Fruit fly (Drosophila melanogaster) whole organism, adult: ENCODE measurements around the gene CG10943.

Experiments used
- CG11617 ChIP-seq: fragments of 200-800 bp; sonication (Bioruptor generic); optimal IDR thresholded peaks from 2 replicates; lab custom pipeline; 2017; ENCODE audit warnings: mild to moderate bottlenecking, missing biosample characterization, missing genetic modification reagents, missing genetic modification characterization
- CG12768 ChIP-seq: fragments of 200-800 bp; sonication (Bioruptor generic); optimal IDR thresholded peaks from 2 replicates; lab custom pipeline; 2017; ENCODE audit warnings: missing biosample characterization, missing genetic modification characterization, mild to moderate bottlenecking, moderate library complexity, missing genetic modification reagents
- CG14711 ChIP-seq: fragments of 200-800 bp; sonication (Bioruptor generic); optimal IDR thresholded peaks from 2 replicates; lab custom pipeline; 2018; ENCODE audit warnings: missing biosample characterization, mild to moderate bottlenecking, missing genetic modification characterization, moderate library complexity
- CG1620 ChIP-seq: fragments of 200-800 bp; sonication (Bioruptor generic); optimal IDR thresholded peaks from 2 replicates; lab custom pipeline; 2016; ENCODE audit warnings: missing biosample characterization, missing genetic modification characterization
- CG33017 ChIP-seq: fragments of 200-800 bp; sonication (Bioruptor generic); optimal IDR thresholded peaks from 2 replicates; lab custom pipeline; 2018; ENCODE audit warnings: missing biosample characterization, mild to moderate bottlenecking, missing genetic modification characterization, moderate library complexity
- CG5204 ChIP-seq: fragments of 200-800 bp; sonication (Bioruptor generic); optimal IDR thresholded peaks from 2 replicates; lab custom pipeline; 2016; ENCODE audit warnings: missing biosample characterization, missing genetic modification characterization
- CG7045 ChIP-seq: fragments of 200-800 bp; sonication (Bioruptor generic); optimal IDR thresholded peaks from 2 replicates; lab custom pipeline; 2017; ENCODE audit warnings: missing biosample characterization, mild to moderate bottlenecking, missing genetic modification characterization
- CG7101 ChIP-seq: fragments of 200-800 bp; sonication (Bioruptor generic); optimal IDR thresholded peaks from 2 replicates; lab custom pipeline; 2018; ENCODE audit warnings: missing biosample characterization, mild to moderate bottlenecking, missing genetic modification characterization, moderate library complexity
- Clk ChIP-seq: fragments of 200-800 bp; sonication (Bioruptor generic); optimal IDR thresholded peaks from 2 replicates; lab custom pipeline; 2017; ENCODE audit warnings: missing biosample characterization, missing genetic modification characterization
- Crg-1 ChIP-seq: fragments of 200-800 bp; sonication (Bioruptor generic); optimal IDR thresholded peaks from 2 replicates; lab custom pipeline; 2016; ENCODE audit warnings: missing biosample characterization, missing genetic modification characterization
- Hr96 ChIP-seq: fragments of 200-800 bp; sonication (Bioruptor generic); optimal IDR thresholded peaks from 2 replicates; lab custom pipeline; 2016; ENCODE audit warnings: missing biosample characterization, missing genetic modification characterization
- Mnt ChIP-seq: fragments of 200-800 bp; sonication (Bioruptor generic); optimal IDR thresholded peaks from 2 replicates; lab custom pipeline; 2016; ENCODE audit warnings: missing biosample characterization, mild to moderate bottlenecking, missing genetic modification characterization
- bab1 ChIP-seq: fragments of 200-800 bp; sonication (Bioruptor generic); optimal IDR thresholded peaks from 3 replicates; lab custom pipeline; 2019; ENCODE audit warnings: missing biosample characterization, mild to moderate bottlenecking, missing genetic modification characterization, moderate library complexity
- cic ChIP-seq: fragments of 200-800 bp; sonication (Bioruptor generic); optimal IDR thresholded peaks from 2 replicates; lab custom pipeline; 2017; ENCODE audit warnings: missing biosample characterization, mild to moderate bottlenecking, missing genetic modification characterization, moderate library complexity
- cnc ChIP-seq, 2 experiments: fragments of >200 bp; optimal IDR thresholded peaks; 2 replicates each; lab custom pipeline; 2017
- kay ChIP-seq: fragments of 200-800 bp; sonication (Bioruptor generic); peaks from one replicate; lab custom pipeline; 2016; ENCODE audit warnings: missing biosample characterization, missing genetic modification characterization, borderline replicate concordance
- ovo ChIP-seq: fragments of 200-800 bp; sonication (Bioruptor generic); optimal IDR thresholded peaks from 2 replicates; lab custom pipeline; 2016; ENCODE audit warnings: missing biosample characterization, missing genetic modification characterization
- pad ChIP-seq: fragments of 200-800 bp; sonication (Bioruptor generic); optimal IDR thresholded peaks from 3 replicates; lab custom pipeline; 2017; ENCODE audit warnings: missing biosample characterization, missing genetic modification characterization, mild to moderate bottlenecking, moderate library complexity, missing genetic modification reagents
- tj ChIP-seq: fragments of 200-800 bp; sonication (Bioruptor generic); optimal IDR thresholded peaks from 3 replicates; lab custom pipeline; 2017; ENCODE audit warnings: missing biosample characterization, mild to moderate bottlenecking, missing genetic modification characterization, moderate library complexity
- toe ChIP-seq: fragments of 200-800 bp; sonication (Bioruptor generic); optimal IDR thresholded peaks from 2 replicates; lab custom pipeline; 2016; ENCODE audit warnings: missing biosample characterization, missing genetic modification characterization

Gene CG10943

dm6 chr3L:12862820-12863219, at the start of gene CG10943:
CG10943 (minus strand) TSS chr3L:12862920.
- TF ChIP-seq toe (GFP tag; lab: Kevin White, UChicago) (no peak), cic (GFP tag; lab: Kevin White, UChicago) (no peak), tj (no peak), cnc (optimal IDR thresholded peaks at IDR 0.05; lab: Kevin White, UChicago) (no peak), Crg-1 (no peak), CG12768 (GFP tag; lab: Kevin White, UChicago) (no peak), CG5204 (GFP tag; lab: Kevin White, UChicago) (no peak), CG7045 (GFP tag; lab: Kevin White, UChicago) (no peak), CG1620 (no peak), pad (GFP tag; lab: Kevin White, UChicago) (no peak), CG14711 (no peak)

dm6 chr3L:12903611-12904010, 40.9 kb upstream of the CG10943 start, which contains the start of gene CG32117:
CG32117 (minus strand) TSS chr3L:12903711.
- TF ChIP-seq pad (GFP tag; lab: Kevin White, UChicago), result no peak
- no peak for TF ChIP-seq CG7045 (GFP tag; lab: Kevin White, UChicago)
- no peak for TF ChIP-seq CG5204 (GFP tag; lab: Kevin White, UChicago)
- no peak for TF ChIP-seq kay (GFP tag; lab: Kevin White, UChicago)
- no peak for TF ChIP-seq cnc (optimal IDR thresholded peaks at IDR 0.05; lab: Kevin White, UChicago)
- no peak for TF ChIP-seq toe (GFP tag; lab: Kevin White, UChicago)
- no peak for TF ChIP-seq cic (GFP tag; lab: Kevin White, UChicago)
- no peak for TF ChIP-seq ovo (GFP tag; lab: Kevin White, UChicago)
- no peak for TF ChIP-seq tj
- TF ChIP-seq Mnt (GFP tag; lab: Kevin White, UChicago), result no peak
- no peak for TF ChIP-seq CG14711
- TF ChIP-seq Hr96 (GFP tag; lab: Kevin White, UChicago), result no peak
- TF ChIP-seq CG12768 (GFP tag; lab: Kevin White, UChicago), result no peak
- no peak for TF ChIP-seq CG33017 (tag; lab: Kevin White, UChicago)
- no peak for TF ChIP-seq Clk (GFP tag; lab: Kevin White, UChicago)
- no peak for TF ChIP-seq bab1 (GFP tag; lab: Kevin White, UChicago)

dm6 chr3L:12902579-12903228, 40.0 kb upstream of the CG10943 start, which contains the start of gene CG12520:
CG12520 (minus strand) TSS chr3L:12902737.
- TF ChIP-seq kay (GFP tag; lab: Kevin White, UChicago) (peak; percentile 89), Crg-1 (no peak), CG7045 (GFP tag; lab: Kevin White, UChicago) (no peak), bab1 (GFP tag; lab: Kevin White, UChicago) (peak; percentile 10), CG12768 (GFP tag; lab: Kevin White, UChicago) (no peak)

dm6 chr3L:12892485-12893173, 29.9 kb upstream of the CG10943 start, which contains the start of gene CG14118:
CG14118 (plus strand) TSS chr3L:12892658.
- TF ChIP-seq bab1 (GFP tag; lab: Kevin White, UChicago) (no peak), ovo (GFP tag; lab: Kevin White, UChicago) (no peak), CG11617 (GFP tag; lab: Kevin White, UChicago) (no peak), CG7045 (GFP tag; lab: Kevin White, UChicago) (no peak), Clk (GFP tag; lab: Kevin White, UChicago) (no peak), Crg-1 (no peak), Hr96 (GFP tag; lab: Kevin White, UChicago) (no peak), cic (GFP tag; lab: Kevin White, UChicago) (no peak), Mnt (GFP tag; lab: Kevin White, UChicago) (no peak), CG5204 (GFP tag; lab: Kevin White, UChicago) (no peak), CG33017 (tag; lab: Kevin White, UChicago) (no peak), kay (GFP tag; lab: Kevin White, UChicago) (no peak), toe (GFP tag; lab: Kevin White, UChicago) (no peak), CG12768 (GFP tag; lab: Kevin White, UChicago) (no peak), CG7101 (tag; lab: Kevin White, UChicago) (no peak), cnc (optimal IDR thresholded peaks at IDR 0.05; lab: Kevin White, UChicago) (no peak), pad (GFP tag; lab: Kevin White, UChicago) (no peak), tj (no peak), CG1620 (no peak)

dm6 chr3L:12889353-12889820, 26.7 kb upstream of the CG10943 start, which contains the start of gene CG43894:
CG43894 (plus strand) TSS chr3L:12889770.
- TF ChIP-seq Hr96 (GFP tag; lab: Kevin White, UChicago) (no peak), pad (GFP tag; lab: Kevin White, UChicago) (no peak), bab1 (GFP tag; lab: Kevin White, UChicago) (no peak), CG33017 (tag; lab: Kevin White, UChicago) (peak; percentile 20), CG7101 (tag; lab: Kevin White, UChicago) (no peak), toe (GFP tag; lab: Kevin White, UChicago) (no peak), CG14711 (peak; percentile 1), CG7045 (GFP tag; lab: Kevin White, UChicago) (peak; percentile 44), kay (GFP tag; lab: Kevin White, UChicago) (peak; percentile 93), CG12768 (GFP tag; lab: Kevin White, UChicago) (peak; percentile 32), CG11617 (GFP tag; lab: Kevin White, UChicago) (peak; percentile 25), ovo (GFP tag; lab: Kevin White, UChicago) (no peak), CG1620 (no peak), Crg-1 (no peak), cnc (optimal IDR thresholded peaks at IDR 0.05; lab: Kevin White, UChicago) (peak in 1 of 2 experiments; percentile 60), tj (no peak), Mnt (GFP tag; lab: Kevin White, UChicago) (peak; percentile 21), CG5204 (GFP tag; lab: Kevin White, UChicago) (peak; percentile 28), Clk (GFP tag; lab: Kevin White, UChicago) (peak; percentile 9), cic (GFP tag; lab: Kevin White, UChicago) (peak; percentile 82)
